Worm (Caenorhabditis elegans): ENCODE measurements around the gene lyst-1.

- no peak for TF ChIP-seq ets-4 (GFP tag; optimal IDR thresholded peaks at IDR 0.05)
- no peak for TF ChIP-seq B0019.2 (GFP tag; conservative IDR thresholded peaks at IDR 0.05)
- no peak for TF ChIP-seq nfya-2 (GFP tag; IDR thresholded peaks at IDR 0.05)
- TF ChIP-seq lin-35 (GFP tag; optimal IDR thresholded peaks at IDR 0.05), result no peak
- no peak for TF ChIP-seq sea-2 (GFP tag; IDR thresholded peaks at IDR 0.05)
- no peak for TF ChIP-seq efl-1 (GFP tag; optimal IDR thresholded peaks at IDR 0.05)
- no peak for TF ChIP-seq Y95B8A.8 (GFP tag; IDR thresholded peaks at IDR 0.05)
- no peak for TF ChIP-seq Y53G8AR.9 (GFP tag; conservative IDR thresholded peaks at IDR 0.05)
- no peak for TF ChIP-seq unc-62 (GFP tag; optimal IDR thresholded peaks at IDR 0.05)
- TF ChIP-seq Y79H2A.3 (GFP tag; conservative IDR thresholded peaks at IDR 0.05), result no peak
- TF ChIP-seq Y67H2A.10 (GFP tag; conservative IDR thresholded peaks at IDR 0.05), result no peak
Measured at ce11 chrX:12145919-12146318, 5.0 kb upstream of the lyst-1 start.
